Worm (Caenorhabditis elegans) whole organism, L2 larva: Measurements from ENCODE around the gene cpn-2.
"Not testable (repeated sequence)": the region's sequence is repeated elsewhere in the genome, so short reads cannot be mapped to it uniquely, and the experiment has no call there.

Experiments
- R02D3.7 ChIP-seq: fragments of 150-350 bp; optimal IDR thresholded peaks from 2 replicates; lab custom pipeline; 2014; ENCODE audit warnings: missing biosample characterization, missing genetic modification characterization
- blmp-1 ChIP-seq: sonication (generic microtip); optimal IDR thresholded peaks from 2 replicates; lab custom pipeline; 2017; ENCODE audit warnings: missing genetic modification characterization, mild to moderate bottlenecking, missing compliant biosample characterization, antibody characterized with exemption, moderate library complexity; ENCODE audit not compliant: insufficient read depth
- dmd-4 ChIP-seq: sonication (generic microtip); optimal IDR thresholded peaks from 2 replicates; lab custom pipeline; 2017; ENCODE audit warnings: missing biosample characterization, missing genetic modification characterization
- mbf-1 ChIP-seq: sonication (generic microtip); optimal IDR thresholded peaks from 2 replicates; lab custom pipeline; 2017; ENCODE audit warnings: missing biosample characterization, missing genetic modification characterization
- mdl-1 ChIP-seq, 2 experiments: fragments of 150-350 bp in 1 of 2; sonication (generic microtip) in 1 of 2; optimal IDR thresholded peaks; 2 replicates each; lab custom pipeline; 2017; ENCODE audit warnings: missing biosample characterization in 2 of 2, missing genetic modification characterization in 2 of 2
- nhr-237 ChIP-seq: fragments of 150-350 bp; optimal IDR thresholded peaks from 2 replicates; lab custom pipeline; 2014; ENCODE audit warnings: missing biosample characterization, missing genetic modification characterization
- unc-39 ChIP-seq: fragments of 150-350 bp; optimal IDR thresholded peaks from 2 replicates; lab custom pipeline; 2014; ENCODE audit warnings: missing biosample characterization, missing genetic modification characterization
- unc-62 ChIP-seq: fragments of 150-350 bp; optimal IDR thresholded peaks from 2 replicates; lab custom pipeline; 2014; ENCODE audit warnings: missing biosample characterization, missing genetic modification reagents, missing genetic modification characterization
- ztf-1 ChIP-seq: fragments of 200-800 bp; sonication (Bioruptor generic); conservative IDR thresholded peaks from 2 replicates; pipeline ENCODE4 v1.3.6; 2022; ENCODE audit warnings: missing genetic modification characterization, missing compliant biosample characterization
- ztf-4 ChIP-seq: fragments of 150-350 bp; optimal IDR thresholded peaks from 2 replicates; lab custom pipeline; 2014; ENCODE audit warnings: missing biosample characterization, missing genetic modification characterization

- not testable (repeated sequence) for TF ChIP-seq unc-39 (tag; lab: Kevin White, UChicago); blmp-1; R02D3.7 (tag; lab: Kevin White, UChicago); ztf-1 (GFP tag; lab: Robert Waterston, UW); mdl-1 (tag; optimal IDR thresholded peaks at IDR 0.05; lab: Kevin White, UChicago); ztf-4 (tag; lab: Kevin White, UChicago); unc-62 (GFP tag; lab: Kevin White, UChicago); mbf-1 (tag; lab: Kevin White, UChicago); nhr-237 (tag; lab: Kevin White, UChicago); dmd-4 (tag; lab: Kevin White, UChicago)
These were observed 25.5 kb upstream of the cpn-2 start, which contains the start of gene mps-2 for ce11 chrII:312110-312509.
